Worm (Caenorhabditis elegans): ENCODE results near the gene B0303.16.

DNA sequence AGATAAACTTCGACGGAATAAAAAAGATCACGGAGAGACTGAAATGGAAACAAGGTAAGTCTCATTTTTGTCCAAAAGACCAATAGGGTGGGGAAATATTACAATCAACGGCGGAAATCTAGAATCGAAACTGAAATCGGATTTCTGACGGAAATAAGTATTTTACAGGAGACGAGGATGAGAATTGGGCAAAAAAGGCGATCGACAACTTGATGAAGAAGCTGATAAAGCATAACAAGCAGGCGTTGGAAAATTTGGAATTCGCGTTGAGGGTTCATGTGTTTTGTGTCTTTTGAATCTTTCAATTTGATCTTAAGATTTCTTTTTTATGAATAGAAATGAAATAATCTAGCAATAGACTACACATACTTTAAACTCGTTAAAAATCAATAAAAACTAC, 45.7 kb downstream of the B0303.16 start, which contains the start of gene ugtp-1:
- TF ChIP-seq lin-39 (tag; optimal IDR thresholded peaks at IDR 0.05) (no peak), nhr-23 (tag; optimal IDR thresholded peaks at IDR 0.05) (no peak), R02D3.7 (tag; optimal IDR thresholded peaks at IDR 0.05) (no peak), crh-2 (tag; optimal IDR thresholded peaks at IDR 0.05) (no peak), nhr-11 (tag; optimal IDR thresholded peaks at IDR 0.05) (no peak), lin-11 (tag; optimal IDR thresholded peaks at IDR 0.05) (no peak), skn-1 (tag; optimal IDR thresholded peaks at IDR 0.05) (no peak), ztf-11 (tag; optimal IDR thresholded peaks at IDR 0.05) (no peak), sem-4 (tag; optimal IDR thresholded peaks at IDR 0.05) (no peak), nhr-77 (tag; optimal IDR thresholded peaks at IDR 0.05) (no peak)

Data from whole organism, L2 larva.